Worm (Caenorhabditis elegans): Measurements from ENCODE around the gene str-88.

DNA sequence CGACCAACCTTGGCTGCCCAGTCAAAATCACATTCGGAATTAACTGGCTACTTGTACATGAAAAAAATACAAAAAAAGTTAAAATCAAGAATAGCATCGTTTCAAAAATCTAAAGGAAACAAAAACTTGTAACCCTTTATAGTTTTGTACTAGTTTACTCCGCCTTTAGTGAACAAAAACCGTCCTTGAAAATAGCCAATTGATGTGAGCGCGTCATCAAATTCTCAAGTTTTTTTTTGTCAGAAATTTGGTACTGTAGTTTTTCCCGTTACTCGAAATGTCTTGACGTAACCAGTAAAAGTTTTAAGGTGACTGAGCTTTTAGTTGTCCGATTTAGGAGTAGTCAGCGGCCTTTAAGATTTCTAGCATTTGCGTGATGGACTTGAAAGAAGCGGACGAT is 36.3 kb downstream of the str-88 start, which contains the start of gene C29F3.3:
- no peak for TF ChIP-seq ztf-29 (GFP tag; IDR thresholded peaks at IDR 0.05)
- no peak for TF ChIP-seq klf-2 (GFP tag; conservative IDR thresholded peaks at IDR 0.05)
- TF ChIP-seq cog-1 (tag; optimal IDR thresholded peaks at IDR 0.05), result no peak
- no peak for TF ChIP-seq T22C8.4 (GFP tag; IDR thresholded peaks at IDR 0.05)
